Worm (Caenorhabditis elegans) whole organism, L4 larva: Measurements from ENCODE around the gene K03B8.14.
A peak's percentile ranks its signal among the peaks of the same experiment; 100 is the strongest.

Experiments
- D1046.2 ChIP-seq: fragments of 200-800 bp; sonication (Bioruptor generic); IDR thresholded peaks from 2 replicates; pipeline ENCODE4 v1.3.6; 2022; ENCODE audit warnings: missing genetic modification characterization, missing compliant biosample characterization
- Y48G9A.11 ChIP-seq: fragments of 200-800 bp; sonication (Bioruptor generic); IDR thresholded peaks from 2 replicates; pipeline ENCODE4 v1.3.6; 2022; ENCODE audit warnings: missing genetic modification reagents, missing genetic modification characterization, missing compliant biosample characterization
- aly-2 ChIP-seq: sonication (generic microtip); optimal IDR thresholded peaks from 2 replicates; lab custom pipeline; 2018; ENCODE audit warnings: missing biosample characterization, missing genetic modification characterization
- ceh-20 ChIP-seq: fragments of 200-800 bp; sonication (Bioruptor generic); IDR thresholded peaks from 2 replicates; pipeline ENCODE4 v1.3.6; 2022; ENCODE audit warnings: missing genetic modification reagents, missing genetic modification characterization, missing compliant biosample characterization
- ceh-32 ChIP-seq: sonication (generic microtip); optimal IDR thresholded peaks from 2 replicates; lab custom pipeline; 2016; ENCODE audit warnings: mild to moderate bottlenecking, missing genetic modification characterization, missing compliant biosample characterization; ENCODE audit not compliant: poor library complexity
- ceh-82 ChIP-seq: sonication (generic microtip); optimal IDR thresholded peaks from 2 replicates; lab custom pipeline; 2017; ENCODE audit warnings: missing biosample characterization, missing genetic modification characterization
- ctbp-1 ChIP-seq: fragments of 200-800 bp; sonication (Bioruptor generic); IDR thresholded peaks from 2 replicates; pipeline ENCODE4 v1.3.6; 2022; ENCODE audit warnings: missing genetic modification reagents, missing genetic modification characterization, missing compliant biosample characterization
- daf-12 ChIP-seq: fragments of 150-350 bp; optimal IDR thresholded peaks from 2 replicates; lab custom pipeline; 2014; ENCODE audit warnings: missing biosample characterization, missing genetic modification reagents, missing genetic modification characterization
- daf-19 ChIP-seq: fragments of 200-800 bp; sonication (Bioruptor generic); conservative IDR thresholded peaks from 2 replicates; pipeline ENCODE4 v1.3.6; 2022; ENCODE audit warnings: missing genetic modification characterization, missing compliant biosample characterization
- daf-8 ChIP-seq: fragments of 200-800 bp; sonication (Bioruptor generic); IDR thresholded peaks from 2 replicates; pipeline ENCODE4 v1.3.6; 2022; ENCODE audit warnings: missing genetic modification characterization, missing compliant biosample characterization
- dmd-6 ChIP-seq: fragments of 200-800 bp; sonication (Bioruptor generic); IDR thresholded peaks from 2 replicates; pipeline ENCODE4 v1.3.6; 2022; ENCODE audit warnings: missing genetic modification reagents, missing genetic modification characterization, missing compliant biosample characterization
- dmd-8 ChIP-seq: fragments of 200-800 bp; sonication (Bioruptor generic); IDR thresholded peaks from 2 replicates; pipeline ENCODE4 v1.3.6; 2022; ENCODE audit warnings: missing genetic modification characterization, missing compliant biosample characterization
- dpl-1 ChIP-seq: fragments of 150-350 bp; optimal IDR thresholded peaks from 2 replicates; lab custom pipeline; 2014; ENCODE audit warnings: missing biosample characterization, missing genetic modification reagents, missing genetic modification characterization
- dve-1 ChIP-seq: sonication (generic microtip); optimal IDR thresholded peaks from 2 replicates; lab custom pipeline; 2017; ENCODE audit warnings: antibody characterized with exemption, mild to moderate bottlenecking, missing genetic modification characterization, missing compliant biosample characterization; ENCODE audit not compliant: insufficient read depth
- fkh-10 ChIP-seq: fragments of 150-350 bp; optimal IDR thresholded peaks from 2 replicates; lab custom pipeline; 2014; ENCODE audit warnings: missing biosample characterization, missing genetic modification reagents, missing genetic modification characterization
- hif-1 ChIP-seq, 2 experiments: sonication (generic microtip); optimal IDR thresholded peaks; 2 replicates each; lab custom pipeline; 2016 to 2017; ENCODE audit warnings: missing compliant biosample characterization in 2 of 2, missing genetic modification characterization in 2 of 2, missing genetic modification reagents in 2 of 2, missing genotype in 2 of 2, mild to moderate bottlenecking in 1 of 2
- hlh-11 ChIP-seq: fragments of 200-800 bp; sonication (Bioruptor generic); optimal IDR thresholded peaks from 2 replicates; lab custom pipeline; 2018; ENCODE audit warnings: mild to moderate bottlenecking, missing genetic modification characterization, missing compliant biosample characterization
- hlh-30 ChIP-seq: sonication (generic microtip); optimal IDR thresholded peaks from 2 replicates; lab custom pipeline; 2017; ENCODE audit warnings: antibody characterized with exemption, mild to moderate bottlenecking, missing genetic modification characterization, missing compliant biosample characterization; ENCODE audit not compliant: insufficient read depth
- jun-1 ChIP-seq: fragments of 150-350 bp; optimal IDR thresholded peaks from 2 replicates; lab custom pipeline; 2014; ENCODE audit warnings: missing biosample characterization, missing genetic modification reagents, missing genetic modification characterization
- lin-13 ChIP-seq: fragments of 150-350 bp; optimal IDR thresholded peaks from 2 replicates; lab custom pipeline; 2014; ENCODE audit warnings: missing biosample characterization, missing genetic modification reagents, missing genetic modification characterization
- lin-39 ChIP-seq: fragments of 150-350 bp; optimal IDR thresholded peaks from 2 replicates; lab custom pipeline; 2014; ENCODE audit warnings: missing biosample characterization, missing genetic modification reagents, missing genetic modification characterization
- lsy-2 ChIP-seq, 2 experiments: fragments of 150-350 bp in 1 of 2; sonication (generic microtip) in 1 of 2; optimal IDR thresholded peaks; 2 replicates each; lab custom pipeline; 2014 to 2017; ENCODE audit warnings: missing biosample characterization in 2 of 2, missing genetic modification characterization in 2 of 2
- madf-5 ChIP-seq, 2 experiments: fragments of 200-800 bp; sonication (Bioruptor generic); IDR thresholded peaks; 2 replicates each; pipeline ENCODE4 v1.3.6; 2022; ENCODE audit warnings: missing compliant biosample characterization in 2 of 2, missing genetic modification characterization in 2 of 2
- madf-9 ChIP-seq: fragments of 200-800 bp; sonication (Bioruptor generic); conservative IDR thresholded peaks from 2 replicates; pipeline ENCODE4 v1.3.6; 2022; ENCODE audit warnings: missing genetic modification reagents, missing genetic modification characterization, missing compliant biosample characterization
- mdt-29 ChIP-seq: fragments of 200-800 bp; sonication (Bioruptor generic); IDR thresholded peaks from 2 replicates; pipeline ENCODE4 v1.3.6; 2022; ENCODE audit warnings: missing genetic modification reagents, missing genetic modification characterization, missing compliant biosample characterization
- nhr-102 ChIP-seq: sonication (generic microtip); optimal IDR thresholded peaks from 2 replicates; lab custom pipeline; 2016; ENCODE audit warnings: mild to moderate bottlenecking, missing genetic modification characterization, moderate library complexity, missing compliant biosample characterization
- nhr-11 ChIP-seq: fragments of 150-350 bp; optimal IDR thresholded peaks from 2 replicates; lab custom pipeline; 2014; ENCODE audit warnings: missing biosample characterization, missing genetic modification characterization
- nhr-111 ChIP-seq: fragments of 200-800 bp; sonication (Bioruptor generic); optimal IDR thresholded peaks from 2 replicates; lab custom pipeline; 2018; ENCODE audit warnings: mild to moderate bottlenecking, missing genetic modification characterization, missing compliant biosample characterization
- nhr-237 ChIP-seq: sonication (generic microtip); optimal IDR thresholded peaks from 2 replicates; lab custom pipeline; 2017; ENCODE audit warnings: missing biosample characterization, missing genetic modification characterization
- nhr-25 ChIP-seq: sonication (generic microtip); optimal IDR thresholded peaks from 2 replicates; lab custom pipeline; 2017; ENCODE audit warnings: missing genetic modification characterization, mild to moderate bottlenecking, missing compliant biosample characterization, antibody characterized with exemption, moderate library complexity, borderline replicate concordance; ENCODE audit not compliant: insufficient read depth
- nhr-41 ChIP-seq: fragments of 200-800 bp; sonication (Bioruptor generic); IDR thresholded peaks from 2 replicates; pipeline ENCODE4 v1.3.6; 2022; ENCODE audit warnings: missing genetic modification reagents, missing genetic modification characterization, missing compliant biosample characterization
- skn-1 ChIP-seq: fragments of 150-350 bp; optimal IDR thresholded peaks from 2 replicates; lab custom pipeline; 2014; ENCODE audit warnings: missing biosample characterization, missing genetic modification characterization
- tag-97 ChIP-seq: fragments of 200-800 bp; sonication (Bioruptor generic); IDR thresholded peaks from 2 replicates; pipeline ENCODE4 v1.3.6; 2022; ENCODE audit warnings: missing genetic modification characterization, missing compliant biosample characterization
- unc-62 ChIP-seq, 3 experiments: fragments of 150-350 bp in 1 of 3; sonication (generic microtip); optimal IDR thresholded peaks in 2 of 3; peaks in 1 of 3; 1 replicate in 1 of 3; 2 replicates in 2 of 3; lab custom pipeline; 2014 to 2017; ENCODE audit warnings: missing biosample characterization in 3 of 3, missing genetic modification characterization in 3 of 3, missing genetic modification reagents in 3 of 3, missing genotype in 1 of 3
- zfp-2 ChIP-seq: sonication (generic microtip); optimal IDR thresholded peaks from 2 replicates; lab custom pipeline; 2016; ENCODE audit warnings: mild to moderate bottlenecking, missing genetic modification characterization, missing compliant biosample characterization

Gene K03B8.14

ce11 chrV:11375150-11375792 is 15.0 kb upstream of the K03B8.14 start, which contains the start of gene cnb-1 (continued):
- no peak for TF ChIP-seq hlh-11 (tag; lab: Kevin White, UChicago)
- TF ChIP-seq dmd-6 (GFP tag; lab: Robert Waterston, UW) = peak; percentile 77
- no peak for TF ChIP-seq ceh-32
- TF ChIP-seq lin-13 = no peak
- peak; percentile 42 for TF ChIP-seq dve-1 (tag; lab: Kevin White, UChicago)
- TF ChIP-seq ctbp-1 (GFP tag; lab: Robert Waterston, UW) = 0 out of 2 replicates have a peak, but pooled peaks have one; percentile 59
- no peak for TF ChIP-seq tag-97 (GFP tag; lab: Robert Waterston, UW)
- no peak for TF ChIP-seq nhr-41 (GFP tag; lab: Robert Waterston, UW)
- no peak for TF ChIP-seq jun-1 (tag; lab: Kevin White, UChicago)
- no peak for TF ChIP-seq ceh-82 (tag; lab: Kevin White, UChicago)
- TF ChIP-seq madf-9 (GFP tag; lab: Robert Waterston, UW) = no peak
- TF ChIP-seq D1046.2 (GFP tag; lab: Robert Waterston, UW) = no peak
- TF ChIP-seq dpl-1 (GFP tag; lab: Kevin White, UChicago) = no peak
- no peak for TF ChIP-seq nhr-237 (tag; lab: Kevin White, UChicago)
- no peak for TF ChIP-seq dmd-8 (GFP tag; lab: Robert Waterston, UW)
- no peak for TF ChIP-seq madf-5 (GFP tag; IDR thresholded peaks at IDR 0.05; lab: Robert Waterston, UW)
- TF ChIP-seq lsy-2 (tag; optimal IDR thresholded peaks at IDR 0.05; lab: Kevin White, UChicago) = peak in 1 of 2 experiments; percentile 79
- TF ChIP-seq lin-39 (tag; lab: Kevin White, UChicago) = no peak
- no peak for TF ChIP-seq nhr-111 (GFP tag; lab: Kevin White, UChicago)
- no peak for TF ChIP-seq zfp-2 (tag; lab: Kevin White, UChicago)
- TF ChIP-seq aly-2 (tag; lab: Kevin White, UChicago) = no peak
- TF ChIP-seq skn-1 = no peak
- TF ChIP-seq nhr-102 (tag; lab: Kevin White, UChicago) = no peak
- TF ChIP-seq mdt-29 (GFP tag; lab: Robert Waterston, UW) = no peak
- TF ChIP-seq, all 104 proteins: peak for 29

- TF ChIP-seq ceh-20 (GFP tag; lab: Robert Waterston, UW) (peak; percentile 32; the same call in 1 of the 2 replicates), hif-1 (tag; optimal IDR thresholded peaks at IDR 0.05; lab: Kevin White, UChicago) (no peak)
Observed at ce11 chrV:11379341-11379740, 11.0 kb upstream of the K03B8.14 start.

DNA sequence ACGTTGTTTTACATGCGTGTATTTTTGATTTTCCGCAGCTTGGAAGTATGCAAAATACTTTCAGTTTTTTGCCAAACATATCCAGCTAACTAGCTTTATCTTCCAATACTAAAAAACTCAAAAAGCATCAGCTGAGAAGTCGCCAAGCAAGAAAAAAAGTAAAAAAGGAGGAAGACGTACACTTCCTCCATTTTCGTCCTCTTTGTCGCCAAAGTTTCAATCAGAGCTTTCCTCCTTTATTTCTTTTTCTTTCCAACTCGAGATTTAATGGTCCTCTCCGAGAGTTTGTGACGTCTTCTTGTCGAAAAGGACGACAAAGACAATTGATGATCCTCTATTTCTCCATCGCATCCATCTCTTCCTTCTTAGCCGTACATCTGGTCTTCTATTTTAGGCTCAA is 9.7 kb upstream of the K03B8.14 start:
- no peak for TF ChIP-seq ctbp-1 (GFP tag; lab: Robert Waterston, UW)
- peak in 1 of 2 experiments; percentile 68 for TF ChIP-seq unc-62 (GFP tag; optimal IDR thresholded peaks at IDR 0.05 in 1 of 2; lab: Kevin White, UChicago)
- TF ChIP-seq unc-62 (tag; optimal IDR thresholded peaks at IDR 0.05; lab: Kevin White, UChicago) = no peak
- no peak for TF ChIP-seq Y48G9A.11 (GFP tag; lab: Robert Waterston, UW)
- no peak for TF ChIP-seq daf-8
- TF ChIP-seq lsy-2 (tag; optimal IDR thresholded peaks at IDR 0.05; lab: Kevin White, UChicago) = no peak
- no peak for TF ChIP-seq nhr-11 (tag; lab: Kevin White, UChicago)
- TF ChIP-seq nhr-25 (tag; lab: Kevin White, UChicago) = no peak
- TF ChIP-seq fkh-10 (GFP tag; lab: Kevin White, UChicago) = peak; percentile 38
- no peak for TF ChIP-seq nhr-111 (GFP tag; lab: Kevin White, UChicago)

- TF ChIP-seq daf-12 (tag; lab: Kevin White, UChicago) (no peak), daf-19 (no peak), hlh-30 (no peak), unc-62 (GFP tag; optimal IDR thresholded peaks at IDR 0.05 in 1 of 2; lab: Kevin White, UChicago) (peak in 1 of 2 experiments; percentile 94), unc-62 (tag; optimal IDR thresholded peaks at IDR 0.05; lab: Kevin White, UChicago) (no peak)
Observed at ce11 chrV:11383032-11383431, 7.3 kb upstream of the K03B8.14 start, which contains the start of gene F55C10.5. TSS of gene F55C10.5 (plus strand) at chrV:11383105.
